Worm (Caenorhabditis elegans) whole organism, L3 larva: ENCODE data around the gene F36G9.13.
"Not testable (repeated sequence)": the region's sequence is repeated elsewhere in the genome, so short reads cannot be mapped to it uniquely, and the experiment has no call there.

Experiments used
- R02D3.7 ChIP-seq: fragments of 150-350 bp; optimal IDR thresholded peaks from 2 replicates; lab custom pipeline; 2014; ENCODE audit warnings: missing biosample characterization, missing genetic modification characterization
- daf-12 ChIP-seq: fragments of 150-350 bp; optimal IDR thresholded peaks from 2 replicates; lab custom pipeline; 2014; ENCODE audit warnings: missing biosample characterization, missing genetic modification reagents, missing genetic modification characterization
- egl-5 ChIP-seq: fragments of 150-350 bp; optimal IDR thresholded peaks from 2 replicates; lab custom pipeline; 2017; ENCODE audit warnings: missing biosample characterization, missing genetic modification reagents, missing genetic modification characterization, inconsistent platforms
- elt-2 ChIP-seq: sonication (generic microtip); optimal IDR thresholded peaks from 2 replicates; lab custom pipeline; 2016; ENCODE audit warnings: missing genetic modification reagents, mild to moderate bottlenecking, missing genetic modification characterization, missing compliant biosample characterization
- elt-3 ChIP-seq, 3 experiments: fragments of 150-350 bp in 1 of 3; sonication (generic microtip) in 2 of 3; optimal IDR thresholded peaks; 2 replicates in 2 of 3; 4 replicates in 1 of 3; lab custom pipeline; 2014 to 2017; ENCODE audit warnings: missing biosample characterization in 3 of 3, missing genetic modification characterization in 3 of 3
- fkh-10 ChIP-seq: sonication (generic microtip); optimal IDR thresholded peaks from 2 replicates; lab custom pipeline; 2017; ENCODE audit warnings: missing biosample characterization, missing genetic modification reagents, missing genetic modification characterization
- fkh-2 ChIP-seq: fragments of 150-350 bp; optimal IDR thresholded peaks from 2 replicates; lab custom pipeline; 2014; ENCODE audit warnings: missing biosample characterization, missing genetic modification reagents, missing genetic modification characterization
- fos-1 ChIP-seq: fragments of 150-350 bp; optimal IDR thresholded peaks from 2 replicates; lab custom pipeline; 2014; ENCODE audit warnings: missing biosample characterization, missing genetic modification characterization
- hmg-11 ChIP-seq: sonication (generic microtip); optimal IDR thresholded peaks from 2 replicates; lab custom pipeline; 2016; ENCODE audit warnings: missing genetic modification characterization, missing compliant biosample characterization
- jun-1 ChIP-seq: fragments of 150-350 bp; optimal IDR thresholded peaks from 2 replicates; lab custom pipeline; 2014; ENCODE audit warnings: missing biosample characterization, missing genetic modification reagents, missing genetic modification characterization
- lin-15B ChIP-seq: fragments of 150-350 bp; optimal IDR thresholded peaks from 2 replicates; lab custom pipeline; 2014; ENCODE audit warnings: missing biosample characterization, missing genetic modification characterization
- lin-39 ChIP-seq: fragments of 150-350 bp; optimal IDR thresholded peaks from 2 replicates; lab custom pipeline; 2018; ENCODE audit warnings: missing biosample characterization, missing genetic modification reagents, missing genetic modification characterization
- mdl-1 ChIP-seq: fragments of 150-350 bp; optimal IDR thresholded peaks from 2 replicates; lab custom pipeline; 2014; ENCODE audit warnings: missing biosample characterization, missing genetic modification characterization
- mml-1 ChIP-seq: fragments of 150-350 bp; sonication (generic microtip); optimal IDR thresholded peaks from 3 replicates; lab custom pipeline; 2014; ENCODE audit warnings: missing biosample characterization, missing genetic modification characterization
- nhr-11 ChIP-seq: fragments of 150-350 bp; optimal IDR thresholded peaks from 2 replicates; lab custom pipeline; 2014; ENCODE audit warnings: missing biosample characterization, missing genetic modification characterization
- nhr-12 ChIP-seq: fragments of 150-350 bp; optimal IDR thresholded peaks from 2 replicates; lab custom pipeline; 2014; ENCODE audit warnings: missing biosample characterization, missing genetic modification characterization
- nhr-23 ChIP-seq: fragments of 150-350 bp; optimal IDR thresholded peaks from 2 replicates; lab custom pipeline; 2014; ENCODE audit warnings: missing biosample characterization, missing genetic modification reagents, missing genetic modification characterization
- nhr-237 ChIP-seq: fragments of 150-350 bp; optimal IDR thresholded peaks from 2 replicates; lab custom pipeline; 2014; ENCODE audit warnings: missing biosample characterization, missing genetic modification characterization
- nhr-25 ChIP-seq: sonication (generic microtip); optimal IDR thresholded peaks from 2 replicates; lab custom pipeline; 2017; ENCODE audit warnings: missing biosample characterization, missing genetic modification characterization
- nhr-28 ChIP-seq: fragments of 150-350 bp; optimal IDR thresholded peaks from 2 replicates; lab custom pipeline; 2014; ENCODE audit warnings: missing biosample characterization, missing genetic modification characterization
- nhr-43 ChIP-seq: sonication (generic microtip); optimal IDR thresholded peaks from 2 replicates; lab custom pipeline; 2016; ENCODE audit warnings: mild to moderate bottlenecking, missing genetic modification characterization, missing compliant biosample characterization; ENCODE audit not compliant: poor library complexity, severe bottlenecking
- nhr-67 ChIP-seq: fragments of 150-350 bp; optimal IDR thresholded peaks from 2 replicates; lab custom pipeline; 2014; ENCODE audit warnings: missing biosample characterization, missing genetic modification characterization
- nhr-76 ChIP-seq: fragments of 150-350 bp; sonication (generic microtip); optimal IDR thresholded peaks from 5 replicates; lab custom pipeline; 2014; ENCODE audit warnings: missing biosample characterization, missing genetic modification characterization
- nhr-77 ChIP-seq: fragments of 150-350 bp; optimal IDR thresholded peaks from 2 replicates; lab custom pipeline; 2014; ENCODE audit warnings: missing biosample characterization, missing genetic modification characterization
- pha-4 ChIP-seq: fragments of 150-350 bp; optimal IDR thresholded peaks from 2 replicates; lab custom pipeline; 2014; ENCODE audit warnings: missing biosample characterization, missing genetic modification reagents, missing genetic modification characterization
- pqm-1 ChIP-seq: fragments of 150-350 bp; optimal IDR thresholded peaks from 2 replicates; lab custom pipeline; 2017; ENCODE audit warnings: missing biosample characterization, missing genetic modification characterization, inconsistent platforms
- sea-2 ChIP-seq: fragments of 150-350 bp; sonication (generic microtip); optimal IDR thresholded peaks from 4 replicates; lab custom pipeline; 2014; ENCODE audit warnings: missing biosample characterization, missing genetic modification reagents, missing genetic modification characterization
- skn-1 ChIP-seq: fragments of 150-350 bp; optimal IDR thresholded peaks from 2 replicates; lab custom pipeline; 2014; ENCODE audit warnings: missing biosample characterization, missing genetic modification characterization
- snpc-4 ChIP-seq: fragments of 150-350 bp; optimal IDR thresholded peaks from 2 replicates; lab custom pipeline; 2014; ENCODE audit warnings: missing biosample characterization, missing genetic modification characterization
- unc-39 ChIP-seq: sonication (generic microtip); optimal IDR thresholded peaks from 4 replicates; lab custom pipeline; 2017; ENCODE audit warnings: missing biosample characterization, missing genetic modification characterization

Gene F36G9.13

ce11 chrV:15975845-15976244 is 7.2 kb upstream of the F36G9.13 start, which contains the start of gene clec-232:
Gene clec-232, plus strand, starts transcription at chrV:15976145.
- TF ChIP-seq sea-2 (GFP tag; lab: Kevin White, UChicago) (no peak), nhr-12 (no peak), nhr-28 (tag; lab: Kevin White, UChicago) (no peak), unc-39 (no peak), skn-1 (no peak), mml-1 (tag; lab: Kevin White, UChicago) (no peak), egl-5 (no peak), nhr-77 (tag; lab: Kevin White, UChicago) (no peak), elt-3 (tag; optimal IDR thresholded peaks at IDR 0.05; lab: Kevin White, UChicago) (no peak), fkh-10 (no peak), jun-1 (tag; lab: Kevin White, UChicago) (no peak)

- TF ChIP-seq elt-2 (tag; lab: Kevin White, UChicago), result peak; percentile 92
- TF ChIP-seq unc-39, result no peak
- TF ChIP-seq pqm-1 (tag; lab: Kevin White, UChicago), result peak; percentile 76
Observed at ce11 chrV:15978232-15978764, 4.8 kb upstream of the F36G9.13 start, which contains the start of gene oac-20. Gene oac-20, plus strand, starts transcription at chrV:15978714.

DNA sequence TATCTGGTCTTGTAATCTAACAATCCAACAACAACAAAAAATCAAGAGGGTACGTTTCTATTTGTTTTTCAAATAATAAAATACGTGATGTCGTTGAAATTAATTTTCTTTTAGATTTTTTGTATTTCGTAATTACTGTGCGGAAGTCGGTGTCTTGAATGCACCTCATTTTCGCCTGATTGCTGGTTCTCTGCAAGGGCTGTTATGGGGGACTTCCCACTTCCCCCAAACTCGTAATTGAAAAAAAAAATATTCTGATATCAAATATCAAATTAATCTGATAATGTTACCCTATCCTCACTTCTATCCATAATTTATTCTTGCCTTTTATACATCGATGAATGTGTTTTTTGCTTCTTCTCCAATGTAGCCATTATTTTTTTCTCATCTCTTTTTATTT is 5.0 kb downstream of the F36G9.13 start, which contains the start of gene F36G9.15:
F36G9.15 (minus strand) TSS at position 101 of the 400 bp plus-strand sequence.
- TF ChIP-seq nhr-43 (no peak), fkh-2 (no peak), jun-1 (tag; lab: Kevin White, UChicago) (no peak), snpc-4 (tag; lab: Kevin White, UChicago) (no peak), nhr-67 (no peak)

- not testable (repeated sequence) for TF ChIP-seq nhr-12; hmg-11 (tag; lab: Kevin White, UChicago); nhr-76 (tag; lab: Kevin White, UChicago)
Observed at ce11 chrV:15991850-15992249, 8.8 kb downstream of the F36G9.13 start, which contains the start of gene C06C6.7. Gene C06C6.7, plus strand, starts transcription at chrV:15992150.

DNA sequence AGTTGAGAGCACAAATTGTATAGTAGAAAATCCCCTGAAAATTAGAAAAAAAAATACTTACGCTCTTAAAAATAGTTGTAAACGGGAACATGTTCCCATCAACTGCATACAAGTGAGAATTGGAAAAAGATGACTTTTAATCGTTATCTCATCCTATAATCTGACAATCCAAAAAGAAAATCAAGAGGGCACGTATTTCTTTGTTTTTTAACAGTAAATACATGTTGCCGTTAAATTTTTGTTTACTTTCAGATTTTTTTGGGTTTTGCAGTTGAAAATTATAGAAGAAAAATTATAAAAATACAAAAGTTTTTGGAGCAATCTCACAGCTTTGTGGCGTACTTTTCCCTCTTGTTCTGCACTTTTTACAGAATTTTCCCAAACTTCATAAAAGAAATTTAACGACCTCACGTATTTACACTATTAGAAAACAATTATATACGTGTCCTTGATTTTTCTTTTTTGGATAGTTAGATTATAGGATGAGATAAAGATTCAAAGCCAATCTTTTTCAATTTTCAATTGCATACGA is 13.6 kb downstream of the F36G9.13 start, which contains the start of the genes C06C6.9 and C06C6.8:
C06C6.9 (minus strand) TSS at position 101 of the 532 bp plus-strand sequence.
C06C6.8 (plus strand) TSS at position 482 of the 532 bp plus-strand sequence.
- TF ChIP-seq nhr-67, result no peak
- TF ChIP-seq nhr-25 (tag; lab: Kevin White, UChicago), result no peak
- no peak for TF ChIP-seq nhr-11 (tag; lab: Kevin White, UChicago)
- TF ChIP-seq nhr-77 (tag; lab: Kevin White, UChicago), result no peak
- no peak for TF ChIP-seq jun-1 (tag; lab: Kevin White, UChicago)
- TF ChIP-seq sea-2 (GFP tag; lab: Kevin White, UChicago), result no peak
- TF ChIP-seq unc-39, result no peak
- TF ChIP-seq egl-5, result no peak
- TF ChIP-seq lin-15B (tag; lab: Kevin White, UChicago), result no peak
- no peak for TF ChIP-seq nhr-237 (tag; lab: Kevin White, UChicago)
- no peak for TF ChIP-seq daf-12 (tag; lab: Kevin White, UChicago)
- TF ChIP-seq elt-3 (tag; optimal IDR thresholded peaks at IDR 0.05; lab: Kevin White, UChicago), result no peak
- TF ChIP-seq lin-39, result no peak
- TF ChIP-seq, all 47 proteins: peak for 0

DNA sequence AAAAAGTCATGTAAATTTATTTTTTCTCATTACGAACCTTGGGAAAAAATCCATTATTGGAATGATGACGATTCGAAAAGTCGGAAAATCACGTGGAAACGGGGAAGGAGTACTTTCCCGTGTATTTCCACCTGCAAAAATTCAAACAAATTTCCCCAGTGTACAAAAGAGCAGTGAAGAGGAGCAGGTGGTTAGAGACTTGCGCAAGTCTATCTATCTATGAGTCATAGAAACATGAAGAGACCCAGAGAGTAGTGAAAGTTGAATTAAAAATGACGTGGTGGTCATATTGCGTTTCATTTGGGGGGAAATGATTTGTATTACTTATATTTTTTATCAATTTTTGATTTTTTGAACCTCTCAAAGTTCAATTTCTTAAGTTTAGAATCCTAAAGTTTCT is 17.3 kb downstream of the F36G9.13 start, which contains the start of gene nhr-50:
nhr-50 (minus strand) TSS at position 199 of the 400 bp plus-strand sequence.
- TF ChIP-seq elt-2 (tag; lab: Kevin White, UChicago) (peak; percentile 80), R02D3.7 (tag; lab: Kevin White, UChicago) (no peak), pqm-1 (tag; lab: Kevin White, UChicago) (peak; percentile 84), mdl-1 (tag; lab: Kevin White, UChicago) (peak; percentile 13), skn-1 (peak; percentile 13), fkh-2 (no peak), lin-15B (tag; lab: Kevin White, UChicago) (no peak), nhr-25 (tag; lab: Kevin White, UChicago) (peak; percentile 12), jun-1 (tag; lab: Kevin White, UChicago) (peak; percentile 92), fos-1 (tag; lab: Kevin White, UChicago) (peak; percentile 69), pha-4 (tag; lab: Kevin White, UChicago) (peak; percentile 93), nhr-23 (peak; percentile 55)
- TF ChIP-seq, all 47 proteins: peak for 9
